Fruit fly (Drosophila melanogaster) whole organism, embryonic: ENCODE results near the gene CG6739.

Source experiments
- ATbp ChIP-seq: fragments of 200-800 bp; sonication (Bioruptor generic); optimal IDR thresholded peaks from 2 replicates; lab custom pipeline; 2017; ENCODE audit warnings: missing biosample characterization, mild to moderate bottlenecking, missing genetic modification characterization, missing genetic modification reagents
- Atf-2 ChIP-seq: fragments of 200-800 bp; sonication (Bioruptor generic); optimal IDR thresholded peaks from 2 replicates; lab custom pipeline; 2016; ENCODE audit warnings: missing biosample characterization, missing genetic modification characterization
- Bdp1 ChIP-seq: fragments of 200-800 bp; sonication (Bioruptor generic); optimal IDR thresholded peaks from 3 replicates; lab custom pipeline; 2016; ENCODE audit warnings: missing biosample characterization, missing genetic modification characterization
- CG10959 ChIP-seq: fragments of 200-800 bp; sonication (Bioruptor generic); IDR thresholded peaks from 2 replicates; pipeline ENCODE4 v1.3.6; 2022; ENCODE audit warnings: missing biosample characterization, missing genetic modification characterization
- CG11695 ChIP-seq: fragments of 200-800 bp; sonication (Bioruptor generic); IDR thresholded peaks from 3 replicates; pipeline ENCODE4 v1.3.6; 2022; ENCODE audit warnings: missing biosample characterization, missing genetic modification characterization
- CG11696 ChIP-seq: fragments of 200-800 bp; sonication (Bioruptor generic); IDR thresholded peaks from 2 replicates; pipeline ENCODE4 v1.3.6; 2022; ENCODE audit warnings: missing biosample characterization, missing genetic modification characterization
- CG11723 ChIP-seq: fragments of 200-800 bp; sonication (Bioruptor generic); optimal IDR thresholded peaks from 2 replicates; lab custom pipeline; 2017; ENCODE audit warnings: missing biosample characterization, mild to moderate bottlenecking, missing genetic modification characterization
- CG12391 ChIP-seq: fragments of 200-800 bp; sonication (Bioruptor generic); optimal IDR thresholded peaks from 3 replicates; lab custom pipeline; 2018; ENCODE audit warnings: missing biosample characterization, mild to moderate bottlenecking, missing genetic modification characterization, moderate library complexity
- CG17361 ChIP-seq: fragments of 200-800 bp; sonication (Bioruptor generic); IDR thresholded peaks from 3 replicates; pipeline ENCODE4 v1.3.6; 2022; ENCODE audit warnings: missing biosample characterization, missing genetic modification characterization
- CG17829 ChIP-seq: fragments of 200-800 bp; optimal IDR thresholded peaks from 2 replicates; lab custom pipeline; 2019; ENCODE audit warnings: missing biosample characterization, mild to moderate bottlenecking, missing genetic modification characterization, moderate library complexity
- CG2129 ChIP-seq: fragments of 200-800 bp; sonication (Bioruptor generic); IDR thresholded peaks from 2 replicates; pipeline ENCODE4 v1.3.6; 2022; ENCODE audit warnings: missing biosample characterization, missing genetic modification characterization; ENCODE audit not compliant: partially characterized antibody
- CG2889 ChIP-seq: fragments of 200-800 bp; sonication (Bioruptor generic); IDR thresholded peaks from 3 replicates; pipeline ENCODE4 v1.3.6; 2022; ENCODE audit warnings: missing biosample characterization, missing genetic modification characterization
- CG3065 ChIP-seq: fragments of 200-800 bp; sonication (Bioruptor generic); optimal IDR thresholded peaks from 2 replicates; lab custom pipeline; 2016; ENCODE audit warnings: missing biosample characterization, missing genetic modification characterization
- CG34224 ChIP-seq: fragments of 200-800 bp; sonication (Bioruptor generic); IDR thresholded peaks from 3 replicates; pipeline ENCODE4 v1.3.6; 2022; ENCODE audit warnings: missing biosample characterization, missing genetic modification characterization; ENCODE audit not compliant: partially characterized antibody
- CG3726 ChIP-seq: fragments of 200-800 bp; sonication (Bioruptor generic); IDR thresholded peaks from 3 replicates; pipeline ENCODE4, ENCODE4 v1.3.6; 2022; ENCODE audit warnings: missing biosample characterization, missing genetic modification characterization
- CG42726 ChIP-seq: fragments of 200-800 bp; sonication (Bioruptor generic); IDR thresholded peaks from 2 replicates; pipeline ENCODE4 v1.3.6; 2022; ENCODE audit warnings: missing biosample characterization, missing genetic modification characterization; ENCODE audit not compliant: partially characterized antibody
- CG6765 ChIP-seq: fragments of 200-800 bp; sonication (Bioruptor generic); optimal IDR thresholded peaks from 3 replicates; lab custom pipeline; 2017; ENCODE audit warnings: missing biosample characterization, mild to moderate bottlenecking, missing genetic modification characterization
- CG7357 ChIP-seq: fragments of 200-800 bp; sonication (Bioruptor generic); IDR thresholded peaks from 3 replicates; pipeline ENCODE4 v1.3.6; 2022; ENCODE audit warnings: missing biosample characterization, missing genetic modification characterization
- CG7745 ChIP-seq: fragments of 200-800 bp; sonication (Bioruptor generic); optimal IDR thresholded peaks from 2 replicates; lab custom pipeline; 2018; ENCODE audit warnings: missing biosample characterization, mild to moderate bottlenecking, missing genetic modification characterization, moderate library complexity
- CG8478 ChIP-seq: fragments of >200 bp; optimal IDR thresholded peaks from 2 replicates; lab custom pipeline; 2018
- CG9437 ChIP-seq: fragments of 200-800 bp; sonication (Bioruptor generic); optimal IDR thresholded peaks from 2 replicates; lab custom pipeline; 2018; ENCODE audit warnings: missing biosample characterization, mild to moderate bottlenecking, missing genetic modification characterization
- Chrac-16 ChIP-seq: fragments of 200-800 bp; sonication (Bioruptor generic); optimal IDR thresholded peaks from 3 replicates; lab custom pipeline; 2016; ENCODE audit warnings: missing biosample characterization, missing genetic modification characterization
- E2f1 ChIP-seq: fragments of 200-800 bp; sonication (Bioruptor generic); IDR thresholded peaks from 2 replicates; pipeline ENCODE4 v1.3.6; 2022; ENCODE audit warnings: missing biosample characterization, missing genetic modification characterization
- Fer3 ChIP-seq: fragments of 200-800 bp; sonication (Bioruptor generic); optimal IDR thresholded peaks from 2 replicates; lab custom pipeline; 2018; ENCODE audit warnings: missing biosample characterization, mild to moderate bottlenecking, missing genetic modification characterization, moderate library complexity
- Gsc ChIP-seq: fragments of 200-800 bp; sonication (Bioruptor generic); IDR thresholded peaks from 2 replicates; pipeline ENCODE4 v1.3.6; 2022; ENCODE audit warnings: missing biosample characterization, missing genetic modification characterization
- HmgZ ChIP-seq: fragments of 200-800 bp; sonication (Bioruptor generic); optimal IDR thresholded peaks from 2 replicates; lab custom pipeline; 2018; ENCODE audit warnings: missing biosample characterization, mild to moderate bottlenecking, missing genetic modification characterization
- NC2α ChIP-seq: fragments of 200-800 bp; sonication (Bioruptor generic); optimal IDR thresholded peaks from 2 replicates; lab custom pipeline; 2016; ENCODE audit warnings: missing biosample characterization, missing genetic modification characterization
- Nf-YC ChIP-seq: fragments of 200-800 bp; optimal IDR thresholded peaks from 3 replicates; lab custom pipeline; 2019; ENCODE audit warnings: missing biosample characterization, mild to moderate bottlenecking, missing genetic modification characterization, moderate library complexity
- Opbp ChIP-seq: fragments of 200-800 bp; sonication (Bioruptor generic); IDR thresholded peaks from 3 replicates; pipeline ENCODE4 v1.3.6; 2022; ENCODE audit warnings: missing biosample characterization, missing genetic modification characterization; ENCODE audit not compliant: partially characterized antibody
- Poxn ChIP-seq: fragments of 200-800 bp; sonication (Bioruptor generic); IDR thresholded peaks from 2 replicates; pipeline ENCODE4 v1.3.6; 2022; ENCODE audit warnings: missing biosample characterization, missing genetic modification characterization
- Side ChIP-seq: fragments of 200-800 bp; sonication (Bioruptor generic); optimal IDR thresholded peaks from 2 replicates; lab custom pipeline; 2016; ENCODE audit warnings: missing biosample characterization, missing genetic modification characterization
- Sry-δ ChIP-seq: fragments of 200-800 bp; sonication (Bioruptor generic); optimal IDR thresholded peaks from 2 replicates; lab custom pipeline; 2016; ENCODE audit warnings: missing biosample characterization, missing genetic modification characterization
- Xbp1 ChIP-seq: fragments of 200-800 bp; sonication (Bioruptor generic); optimal IDR thresholded peaks from 3 replicates; lab custom pipeline; 2016; ENCODE audit warnings: missing biosample characterization, mild to moderate bottlenecking, missing genetic modification characterization
- abd-A ChIP-seq: fragments of 200-800 bp; sonication (Bioruptor generic); optimal IDR thresholded peaks from 3 replicates; lab custom pipeline; 2019; ENCODE audit warnings: missing biosample characterization, mild to moderate bottlenecking, missing genetic modification characterization, moderate library complexity
- bbx ChIP-seq: fragments of 200-800 bp; sonication (Bioruptor generic); IDR thresholded peaks from 2 replicates; pipeline ENCODE4 v1.3.6; 2022; ENCODE audit warnings: missing biosample characterization, missing genetic modification characterization; ENCODE audit not compliant: partially characterized antibody
- bcd ChIP-seq: fragments of 200-800 bp; sonication (Bioruptor generic); optimal IDR thresholded peaks from 2 replicates; lab custom pipeline; 2017; ENCODE audit warnings: missing biosample characterization, mild to moderate bottlenecking, missing genetic modification characterization
- caup ChIP-seq: fragments of 200-800 bp; sonication (Bioruptor generic); optimal IDR thresholded peaks from 3 replicates; lab custom pipeline; 2017; ENCODE audit warnings: missing biosample characterization, mild to moderate bottlenecking, missing genetic modification characterization, moderate library complexity; ENCODE audit not compliant: severe bottlenecking
- chm ChIP-seq: fragments of 200-800 bp; sonication (Bioruptor generic); IDR thresholded peaks from 2 replicates; pipeline ENCODE4 v1.3.6; 2022; ENCODE audit warnings: missing biosample characterization, missing genetic modification characterization
- disco-r ChIP-seq: fragments of 200-800 bp; sonication (Bioruptor generic); optimal IDR thresholded peaks from 2 replicates; lab custom pipeline; 2016; ENCODE audit warnings: missing biosample characterization, missing genetic modification characterization
- gcm ChIP-seq: fragments of 200-800 bp; sonication (Bioruptor generic); optimal IDR thresholded peaks from 2 replicates; lab custom pipeline; 2019; ENCODE audit warnings: missing biosample characterization, mild to moderate bottlenecking, missing genetic modification characterization, moderate library complexity
- gro ChIP-seq: fragments of 200-800 bp; sonication (Bioruptor generic); optimal IDR thresholded peaks from 2 replicates; lab custom pipeline; 2016; ENCODE audit warnings: missing biosample characterization, missing genetic modification characterization
- h ChIP-seq: fragments of >200 bp; optimal IDR thresholded peaks from 2 replicates; lab custom pipeline; 2017
- hbn ChIP-seq: fragments of 200-800 bp; sonication (Bioruptor generic); IDR thresholded peaks from 2 replicates; pipeline ENCODE4 v1.3.6; 2022; ENCODE audit warnings: missing biosample characterization, missing genetic modification characterization; ENCODE audit not compliant: partially characterized antibody
- jigr1 ChIP-seq: fragments of 200-800 bp; sonication (Bioruptor generic); IDR thresholded peaks from 3 replicates; pipeline ENCODE4 v1.3.6; 2022; ENCODE audit warnings: missing biosample characterization, missing genetic modification characterization
- luna ChIP-seq: fragments of 200-800 bp; sonication (Bioruptor generic); optimal IDR thresholded peaks from 2 replicates; lab custom pipeline; 2016; ENCODE audit warnings: missing biosample characterization, missing genetic modification characterization
- nerfin-1 ChIP-seq: fragments of 200-800 bp; sonication (Bioruptor generic); optimal IDR thresholded peaks from 3 replicates; lab custom pipeline; 2019; ENCODE audit warnings: missing biosample characterization, mild to moderate bottlenecking, missing genetic modification characterization, moderate library complexity
- onecut ChIP-seq: fragments of 200-800 bp; sonication (Bioruptor generic); IDR thresholded peaks from 2 replicates; pipeline ENCODE4 v1.3.6; 2022; ENCODE audit warnings: missing biosample characterization, missing genetic modification characterization
- org-1 ChIP-seq: fragments of 200-800 bp; sonication (Bioruptor generic); optimal IDR thresholded peaks from 2 replicates; lab custom pipeline; 2017; ENCODE audit warnings: missing biosample characterization, missing genetic modification characterization
- repo ChIP-seq: fragments of 200-800 bp; sonication (Bioruptor generic); optimal IDR thresholded peaks from 2 replicates; lab custom pipeline; 2016; ENCODE audit warnings: missing biosample characterization, missing genetic modification characterization
- row ChIP-seq: fragments of 200-800 bp; sonication (Bioruptor generic); IDR thresholded peaks from 3 replicates; pipeline ENCODE4 v1.3.6; 2022; ENCODE audit warnings: missing biosample characterization, missing genetic modification characterization
- salm ChIP-seq: fragments of 200-800 bp; sonication (Bioruptor generic); optimal IDR thresholded peaks from 2 replicates; lab custom pipeline; 2018; ENCODE audit warnings: missing biosample characterization, mild to moderate bottlenecking, missing genetic modification characterization
- so ChIP-seq: fragments of 200-800 bp; sonication (Bioruptor generic); IDR thresholded peaks from 3 replicates; pipeline ENCODE4 v1.3.6; 2022; ENCODE audit warnings: missing biosample characterization, missing genetic modification characterization

CG6739 gene

dm6 chr2L:7564856-7565255 is 43.3 kb upstream of the CG6739 start (continued):
- peak; percentile 63 for TF ChIP-seq CG17361
- TF ChIP-seq onecut = peak; percentile 76
- peak; percentile 72; the same call in 2 of the 3 replicates for TF ChIP-seq CG11695 (GFP tag; lab: Robert Waterston, UW)
- TF ChIP-seq disco-r (GFP tag; lab: Kevin White, UChicago) = no peak
- TF ChIP-seq CG42726 (GFP tag; lab: Robert Waterston, UW) = no peak
- TF ChIP-seq CG6765 (GFP tag; lab: Kevin White, UChicago) = no peak
- peak; percentile 71 for TF ChIP-seq bcd
- TF ChIP-seq Gsc (GFP tag; lab: Robert Waterston, UW) = peak; percentile 28; the same call in 1 of the 2 replicates
- no peak for TF ChIP-seq h
- TF ChIP-seq chm = no peak
- TF ChIP-seq CG12391 (tag; lab: Kevin White, UChicago) = peak; percentile 68
- peak; percentile 60 for TF ChIP-seq caup (GFP tag; lab: Kevin White, UChicago)
- TF ChIP-seq Atf-2 (GFP tag; lab: Kevin White, UChicago) = peak; percentile 50
- peak; percentile 61 for TF ChIP-seq NC2α (GFP tag; lab: Kevin White, UChicago)
- TF ChIP-seq gro (GFP tag; lab: Kevin White, UChicago) = peak; percentile 60
- TF ChIP-seq Chrac-16 (GFP tag; lab: Kevin White, UChicago) = peak; percentile 44
- TF ChIP-seq Poxn (GFP tag; lab: Robert Waterston, UW) = no peak
- no peak for TF ChIP-seq abd-A (tag; lab: Kevin White, UChicago)
- peak; percentile 59 for TF ChIP-seq repo
- TF ChIP-seq luna (GFP tag; lab: Kevin White, UChicago) = no peak
- TF ChIP-seq Sry-δ (GFP tag; lab: Kevin White, UChicago) = peak; percentile 31
- TF ChIP-seq CG7357 (GFP tag; lab: Robert Waterston, UW) = peak; percentile 48; the same call in 1 of the 3 replicates
- TF ChIP-seq ATbp (GFP tag; lab: Kevin White, UChicago) = peak; percentile 66
- peak; percentile 81 for TF ChIP-seq CG10959 (GFP tag; lab: Robert Waterston, UW)
- no peak for TF ChIP-seq CG11696 (GFP tag; lab: Robert Waterston, UW)
- peak; percentile 75 for TF ChIP-seq row (GFP tag; lab: Robert Waterston, UW)
- TF ChIP-seq Fer3 = peak; percentile 50
- TF ChIP-seq nerfin-1 (tag; lab: Kevin White, UChicago) = peak; percentile 27
- TF ChIP-seq so (GFP tag; lab: Robert Waterston, UW) = peak; percentile 55; the same call in 2 of the 3 replicates
- TF ChIP-seq CG34224 (GFP tag; lab: Robert Waterston, UW) = no peak
- peak; percentile 56 for TF ChIP-seq CG11723 (GFP tag; lab: Kevin White, UChicago)
- no peak for TF ChIP-seq Nf-YC (tag; lab: Kevin White, UChicago)
- 0 out of 3 replicates have a peak, but pooled peaks have one; percentile 43 for TF ChIP-seq CG3726 (GFP tag; lab: Robert Waterston, UW)
- TF ChIP-seq bbx = no peak
- TF ChIP-seq salm (tag; lab: Kevin White, UChicago) = no peak
- TF ChIP-seq hbn (GFP tag; lab: Robert Waterston, UW) = no peak
- TF ChIP-seq Xbp1 (GFP tag; lab: Kevin White, UChicago) = peak; percentile 73
- TF ChIP-seq E2f1 (GFP tag; lab: Robert Waterston, UW) = peak; percentile 39; the same call in 1 of the 2 replicates
- no peak for TF ChIP-seq CG8478 (lab: Kevin White, UChicago)
- peak; percentile 66 for TF ChIP-seq CG17829 (tag; lab: Kevin White, UChicago)
- peak; percentile 83 for TF ChIP-seq CG7745 (tag; lab: Kevin White, UChicago)
- TF ChIP-seq CG9437 (GFP tag; lab: Kevin White, UChicago) = peak; percentile 8
- peak; percentile 47; the same call in 2 of the 3 replicates for TF ChIP-seq jigr1
- TF ChIP-seq CG2889 (GFP tag; lab: Robert Waterston, UW) = no peak
- peak; percentile 62 for TF ChIP-seq org-1 (GFP tag; lab: Kevin White, UChicago)
- peak; percentile 34 for TF ChIP-seq CG3065
- TF ChIP-seq Side = peak; percentile 81
- TF ChIP-seq HmgZ = no peak
- no peak for TF ChIP-seq CG2129
- TF ChIP-seq Opbp (GFP tag; lab: Robert Waterston, UW) = no peak
- peak; percentile 18 for TF ChIP-seq gcm (GFP tag; lab: Kevin White, UChicago)
- peak; percentile 37 for TF ChIP-seq Bdp1
